Worm (Caenorhabditis elegans) whole organism, early embryonic: ENCODE data around the gene str-113.

ENCODE experiments used
- B0310.2 ChIP-seq: sonication (generic microtip); optimal IDR thresholded peaks from 2 replicates; lab custom pipeline; 2016; ENCODE audit warnings: mild to moderate bottlenecking, missing genetic modification characterization, missing compliant biosample characterization
- F13C5.2 ChIP-seq: sonication (generic microtip); optimal IDR thresholded peaks from 2 replicates; lab custom pipeline; 2017; ENCODE audit warnings: mild to moderate bottlenecking, missing genetic modification characterization, inconsistent platforms, missing compliant biosample characterization
- aly-1 ChIP-seq: sonication (generic microtip); optimal IDR thresholded peaks from 2 replicates; lab custom pipeline; 2016; ENCODE audit warnings: missing genetic modification characterization, missing compliant biosample characterization
- ama-1 ChIP-seq: fragments of 150-350 bp; optimal IDR thresholded peaks from 2 replicates; lab custom pipeline; 2014
- ceh-13 ChIP-seq: fragments of 200-800 bp; sonication (Bioruptor generic); optimal IDR thresholded peaks from 2 replicates; lab custom pipeline; 2018; ENCODE audit warnings: mild to moderate bottlenecking, missing genetic modification characterization, missing compliant biosample characterization
- ceh-36 ChIP-seq: sonication (generic microtip); optimal IDR thresholded peaks from 2 replicates; lab custom pipeline; 2016; ENCODE audit warnings: missing genetic modification characterization, inconsistent platforms, missing compliant biosample characterization
- ets-7 ChIP-seq: sonication (generic microtip); optimal IDR thresholded peaks from 2 replicates; lab custom pipeline; 2016; ENCODE audit warnings: missing genotype, missing genetic modification characterization, missing compliant biosample characterization
- flt-1 ChIP-seq: fragments of 200-800 bp; sonication (Bioruptor generic); IDR thresholded peaks from 2 replicates; pipeline ENCODE4 v1.3.6; 2022; ENCODE audit warnings: missing genetic modification characterization, missing compliant biosample characterization
- hmbx-1 ChIP-seq: sonication (generic microtip); optimal IDR thresholded peaks from 2 replicates; lab custom pipeline; 2016; ENCODE audit warnings: mild to moderate bottlenecking, missing genetic modification characterization, missing compliant biosample characterization
- hmg-4 ChIP-seq: fragments of 200-800 bp; sonication (Bioruptor generic); optimal IDR thresholded peaks from 2 replicates; lab custom pipeline; 2018; ENCODE audit warnings: mild to moderate bottlenecking, missing genetic modification characterization, missing compliant biosample characterization
- hnd-1 ChIP-seq: sonication (generic microtip); optimal IDR thresholded peaks from 2 replicates; lab custom pipeline; 2016; ENCODE audit warnings: missing genetic modification characterization, missing compliant biosample characterization
- pes-1 ChIP-seq: fragments of 200-800 bp; sonication (Bioruptor generic); IDR thresholded peaks from 2 replicates; pipeline ENCODE4 v1.3.6; 2022; ENCODE audit warnings: missing genetic modification reagents, missing genetic modification characterization, missing compliant biosample characterization
- scrt-1 ChIP-seq: fragments of 200-800 bp; sonication (Bioruptor generic); IDR thresholded peaks from 2 replicates; pipeline ENCODE4 v1.3.6; 2022; ENCODE audit warnings: missing genetic modification characterization, missing compliant biosample characterization
- sea-1 ChIP-seq: fragments of 200-800 bp; sonication (Bioruptor generic); conservative IDR thresholded peaks from 2 replicates; pipeline ENCODE4 v1.3.6; 2022; ENCODE audit warnings: missing genetic modification characterization, missing compliant biosample characterization
- tbx-11 ChIP-seq: fragments of 200-800 bp; sonication (Bioruptor generic); IDR thresholded peaks from 2 replicates; pipeline ENCODE4 v1.3.6; 2022; ENCODE audit warnings: missing genetic modification characterization, missing compliant biosample characterization
- tbx-37 ChIP-seq: fragments of 200-800 bp; sonication (Bioruptor generic); conservative IDR thresholded peaks from 2 replicates; pipeline ENCODE4 v1.3.6; 2022; ENCODE audit warnings: missing genetic modification reagents, missing genetic modification characterization, missing compliant biosample characterization
- tra-4 ChIP-seq: sonication (generic microtip); optimal IDR thresholded peaks from 2 replicates; lab custom pipeline; 2017; ENCODE audit warnings: missing genetic modification characterization, missing compliant biosample characterization

Gene str-113

DNA sequence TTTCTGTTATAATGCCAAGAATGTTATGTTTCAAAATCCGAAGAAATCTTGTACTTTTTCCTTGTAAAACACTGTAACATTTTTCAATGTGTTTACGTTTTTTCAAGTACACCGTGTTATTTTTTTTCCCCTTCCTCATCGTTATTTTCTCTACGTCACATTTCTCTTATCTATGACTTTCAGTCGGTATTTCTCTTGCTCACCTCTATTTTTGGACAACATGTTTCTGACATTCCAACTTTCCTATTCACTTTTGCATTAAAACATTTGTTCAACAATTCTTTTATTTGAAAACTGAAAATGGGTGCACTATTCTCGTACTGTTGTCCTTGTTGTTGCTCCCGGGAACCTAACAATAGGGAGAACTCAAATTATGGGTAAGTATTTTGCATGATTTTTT lies 6.3 kb upstream of the str-113 start, which contains the start of gene pals-33:
Gene pals-33 (plus strand): TSS at position 301 of the 400 bp plus-strand sequence.
- TF ChIP-seq hmg-4 (GFP tag; lab: Kevin White, UChicago) (no peak), pes-1 (GFP tag; lab: Robert Waterston, UW) (no peak), hmbx-1 (tag; lab: Kevin White, UChicago) (no peak), F13C5.2 (tag; lab: Kevin White, UChicago) (no peak), flt-1 (GFP tag; lab: Robert Waterston, UW) (no peak), ceh-36 (tag; lab: Kevin White, UChicago) (no peak), B0310.2 (tag; lab: Kevin White, UChicago) (no peak), ceh-13 (GFP tag; lab: Kevin White, UChicago) (no peak), sea-1 (GFP tag; lab: Robert Waterston, UW) (no peak), tra-4 (no peak), hnd-1 (tag; lab: Kevin White, UChicago) (no peak)

DNA sequence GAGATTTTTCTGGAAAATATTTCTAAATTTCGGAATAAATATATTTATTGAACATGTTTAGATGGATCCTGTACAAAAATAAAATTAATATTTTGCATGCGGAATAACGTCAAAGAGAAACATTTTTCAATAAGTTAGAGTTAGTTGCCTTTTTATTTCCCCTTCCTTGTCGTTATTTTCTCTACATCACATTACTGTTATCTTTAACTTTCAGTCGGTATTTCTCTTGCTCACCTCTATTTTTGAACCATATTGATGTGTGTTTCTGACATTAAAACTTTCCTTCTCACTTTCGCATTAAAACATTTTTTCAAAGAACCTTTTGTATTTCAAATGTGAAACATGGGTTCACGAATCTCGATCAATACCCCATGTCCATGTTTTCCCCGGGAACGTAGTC lies 3.7 kb upstream of the str-113 start, which contains the start of gene Y39H10B.3:
Gene Y39H10B.3 (plus strand): TSS at position 301 of the 400 bp plus-strand sequence.
- TF ChIP-seq scrt-1 (GFP tag; lab: Robert Waterston, UW) = no peak
- TF ChIP-seq hmg-4 (GFP tag; lab: Kevin White, UChicago) = no peak
- no peak for TF ChIP-seq F13C5.2 (tag; lab: Kevin White, UChicago)
- no peak for TF ChIP-seq ama-1 (lab: Kevin White, UChicago)
- no peak for TF ChIP-seq ets-7 (tag; lab: Kevin White, UChicago)
- TF ChIP-seq tbx-11 = no peak
- TF ChIP-seq hmbx-1 (tag; lab: Kevin White, UChicago) = no peak
- TF ChIP-seq tbx-37 (GFP tag; lab: Robert Waterston, UW) = no peak
- TF ChIP-seq hnd-1 (tag; lab: Kevin White, UChicago) = no peak
- TF ChIP-seq ceh-13 (GFP tag; lab: Kevin White, UChicago) = no peak

DNA sequence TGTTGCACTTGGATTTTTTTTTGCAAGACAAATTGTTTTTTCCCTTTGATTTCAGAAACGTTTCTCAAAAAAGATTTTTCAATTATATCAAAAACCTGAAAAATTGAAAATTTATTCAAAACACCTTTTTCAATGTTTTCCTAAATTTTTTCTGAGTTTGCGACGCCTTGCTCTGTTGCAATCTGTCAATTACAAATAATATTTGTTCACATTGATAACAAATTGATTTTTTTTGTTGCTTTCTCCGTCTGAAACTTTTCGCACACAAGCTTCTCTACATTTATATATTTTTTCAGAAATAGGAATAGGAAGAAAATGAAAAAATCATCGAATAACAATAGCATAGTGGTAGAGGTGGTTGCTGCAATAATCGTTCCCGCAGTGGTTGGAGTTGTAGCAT lies 1.7 kb upstream of the str-113 start, which contains the start of gene Y39H10B.2:
Gene Y39H10B.2 (plus strand): TSS at position 301 of the 400 bp plus-strand sequence.
- TF ChIP-seq tbx-37 (GFP tag; lab: Robert Waterston, UW) (no peak), B0310.2 (tag; lab: Kevin White, UChicago) (no peak), sea-1 (GFP tag; lab: Robert Waterston, UW) (no peak), flt-1 (GFP tag; lab: Robert Waterston, UW) (no peak), ets-7 (tag; lab: Kevin White, UChicago) (no peak), ceh-13 (GFP tag; lab: Kevin White, UChicago) (no peak), pes-1 (GFP tag; lab: Robert Waterston, UW) (no peak), hmbx-1 (tag; lab: Kevin White, UChicago) (no peak), tbx-11 (no peak)

DNA sequence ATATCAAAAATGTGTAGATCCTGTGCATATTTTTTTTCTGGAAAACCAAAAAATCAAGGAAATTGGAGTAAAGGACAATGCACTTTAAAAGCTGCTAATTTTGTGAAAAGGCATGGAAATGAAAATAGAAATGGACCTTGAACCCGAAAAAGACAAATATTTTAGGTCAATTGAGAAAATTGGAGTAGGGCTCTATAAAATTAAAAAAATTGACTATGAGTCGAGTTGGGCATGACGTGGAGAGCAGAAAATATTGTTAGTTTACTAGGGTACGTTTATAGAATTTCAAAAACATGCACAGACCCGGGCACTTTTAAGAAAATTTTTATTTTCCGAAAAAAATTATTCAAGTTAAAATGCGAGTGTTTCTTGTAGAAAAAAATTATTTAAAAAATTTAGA lies 7.3 kb downstream of the str-113 start, which contains the start of gene acr-23:
Gene acr-23 (minus strand): TSS at position 101 of the 400 bp plus-strand sequence.
- TF ChIP-seq aly-1 (tag; lab: Kevin White, UChicago) (no peak), B0310.2 (tag; lab: Kevin White, UChicago) (no peak), tbx-11 (no peak), scrt-1 (GFP tag; lab: Robert Waterston, UW) (no peak), tbx-37 (GFP tag; lab: Robert Waterston, UW) (no peak), ceh-13 (GFP tag; lab: Kevin White, UChicago) (no peak), ceh-36 (tag; lab: Kevin White, UChicago) (no peak), ets-7 (tag; lab: Kevin White, UChicago) (no peak), F13C5.2 (tag; lab: Kevin White, UChicago) (no peak), hmbx-1 (tag; lab: Kevin White, UChicago) (no peak), hnd-1 (tag; lab: Kevin White, UChicago) (no peak), ama-1 (lab: Kevin White, UChicago) (no peak), hmg-4 (GFP tag; lab: Kevin White, UChicago) (no peak), sea-1 (GFP tag; lab: Robert Waterston, UW) (no peak), tra-4 (no peak)

DNA sequence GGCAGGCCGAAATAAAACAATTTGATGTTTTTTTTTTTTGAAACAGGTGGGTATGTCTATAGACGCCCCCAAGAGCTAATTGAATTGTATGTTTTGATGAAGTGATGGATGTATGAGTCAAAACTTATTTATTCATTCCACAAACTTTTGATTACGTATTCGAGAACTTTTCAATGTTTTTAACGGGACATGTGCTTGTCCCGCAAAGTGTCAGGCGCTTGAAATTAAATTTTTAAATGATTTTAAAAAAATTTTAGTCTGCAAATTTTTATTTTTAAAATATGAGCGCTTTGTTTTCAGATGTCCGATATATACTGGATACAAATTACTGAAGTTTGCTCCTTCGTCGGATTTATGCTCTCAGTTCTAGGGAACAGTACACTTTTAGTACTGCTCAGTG lies 17.3 kb downstream of the str-113 start, which contains the start of gene str-114:
Gene str-114 (plus strand): TSS at position 301 of the 400 bp plus-strand sequence.
- TF ChIP-seq hnd-1 (tag; lab: Kevin White, UChicago) (no peak), B0310.2 (tag; lab: Kevin White, UChicago) (no peak), sea-1 (GFP tag; lab: Robert Waterston, UW) (no peak), tbx-37 (GFP tag; lab: Robert Waterston, UW) (no peak)

DNA sequence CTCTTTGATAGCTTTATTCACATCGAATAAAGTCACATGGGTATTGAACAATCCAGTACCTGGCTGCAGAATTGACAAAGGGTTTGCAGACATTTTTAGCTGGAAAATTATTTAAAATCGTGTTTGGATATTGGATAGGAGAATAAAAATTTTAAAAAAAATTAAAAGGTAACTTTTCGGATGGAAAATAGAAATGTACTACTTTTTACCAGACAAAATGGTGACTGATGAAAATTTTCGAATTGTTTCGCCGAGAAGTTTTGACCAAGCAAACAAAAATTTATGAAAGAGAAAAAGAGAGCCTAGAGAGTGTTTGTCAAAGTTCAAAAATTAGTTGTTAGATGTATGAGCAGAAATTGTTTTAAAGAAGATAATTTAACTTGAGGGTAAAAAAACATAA lies 18.9 kb downstream of the str-113 start, which contains the start of gene F59B1.10:
Gene F59B1.10 (minus strand): TSS at position 101 of the 400 bp plus-strand sequence.
- TF ChIP-seq ets-7 (tag; lab: Kevin White, UChicago) = no peak
- TF ChIP-seq pes-1 (GFP tag; lab: Robert Waterston, UW) = no peak
- TF ChIP-seq scrt-1 (GFP tag; lab: Robert Waterston, UW) = no peak
- no peak for TF ChIP-seq tbx-37 (GFP tag; lab: Robert Waterston, UW)
- TF ChIP-seq aly-1 (tag; lab: Kevin White, UChicago) = no peak
- TF ChIP-seq hnd-1 (tag; lab: Kevin White, UChicago) = no peak
- TF ChIP-seq tra-4 = no peak
- no peak for TF ChIP-seq tbx-11
- TF ChIP-seq ceh-36 (tag; lab: Kevin White, UChicago) = no peak
- TF ChIP-seq hmg-4 (GFP tag; lab: Kevin White, UChicago) = no peak
- TF ChIP-seq hmbx-1 (tag; lab: Kevin White, UChicago) = no peak
- no peak for TF ChIP-seq F13C5.2 (tag; lab: Kevin White, UChicago)
- no peak for TF ChIP-seq flt-1 (GFP tag; lab: Robert Waterston, UW)
- no peak for TF ChIP-seq B0310.2 (tag; lab: Kevin White, UChicago)
- TF ChIP-seq ama-1 (lab: Kevin White, UChicago) = no peak
- no peak for TF ChIP-seq sea-1 (GFP tag; lab: Robert Waterston, UW)
- no peak for TF ChIP-seq ceh-13 (GFP tag; lab: Kevin White, UChicago)

DNA sequence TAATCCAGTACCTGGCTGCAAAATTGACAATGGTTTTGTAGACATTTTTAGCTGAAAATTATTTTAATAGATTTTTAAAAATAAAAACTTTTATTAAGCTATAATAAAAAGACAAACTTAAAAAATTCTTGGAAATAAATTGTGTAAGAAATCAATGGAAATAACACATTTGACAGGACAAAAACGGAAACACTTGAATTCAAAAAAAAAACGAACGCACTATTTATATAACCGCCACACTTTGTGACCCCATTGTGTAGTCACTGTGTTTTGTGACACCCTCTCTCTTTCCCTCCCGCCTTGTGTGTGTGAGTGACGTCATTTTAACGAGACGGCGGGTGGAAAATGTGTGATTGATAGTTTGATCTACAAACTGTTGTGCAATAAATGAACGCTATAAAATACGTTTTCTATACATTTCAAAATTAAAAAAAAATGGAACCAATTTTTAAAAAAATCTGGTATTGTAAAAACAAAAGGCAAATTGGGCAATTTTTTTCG lies 22.5 kb downstream of the str-113 start, which contains the start of gene F59B1.8:
Gene F59B1.8 (minus strand): TSS at position 51 of the 501 bp plus-strand sequence.
- TF ChIP-seq hnd-1 (tag; lab: Kevin White, UChicago) (no peak), tra-4 (no peak), ama-1 (lab: Kevin White, UChicago) (no peak), scrt-1 (GFP tag; lab: Robert Waterston, UW) (no peak), hmg-4 (GFP tag; lab: Kevin White, UChicago) (no peak), aly-1 (tag; lab: Kevin White, UChicago) (no peak), tbx-37 (GFP tag; lab: Robert Waterston, UW) (no peak), pes-1 (GFP tag; lab: Robert Waterston, UW) (no peak), ets-7 (tag; lab: Kevin White, UChicago) (no peak), F13C5.2 (tag; lab: Kevin White, UChicago) (no peak), flt-1 (GFP tag; lab: Robert Waterston, UW) (no peak), sea-1 (GFP tag; lab: Robert Waterston, UW) (no peak), hmbx-1 (tag; lab: Kevin White, UChicago) (no peak), tbx-11 (no peak), B0310.2 (tag; lab: Kevin White, UChicago) (no peak), ceh-13 (GFP tag; lab: Kevin White, UChicago) (no peak)
